Fruit fly (Drosophila melanogaster): ENCODE measurements around the gene CG13048.

dm6 chr3L:16259552-16259951 is 24.2 kb downstream of the CG13048 start, which contains the start of gene CG13053:
- no peak for TF ChIP-seq CG8319 (GFP tag; optimal IDR thresholded peaks at IDR 0.05)
- peak; percentile 10 for TF ChIP-seq CG16779 (tag; optimal IDR thresholded peaks at IDR 0.05)

All from whole organism, prepupa.